Fruit fly (Drosophila melanogaster) whole organism, embryonic: Measurements from ENCODE around the gene Moca-cyp.
A peak's percentile ranks its signal among the peaks of the same experiment; 100 is the strongest.

ENCODE experiments used
- ATbp ChIP-seq: fragments of 200-800 bp; sonication (Bioruptor generic); optimal IDR thresholded peaks from 2 replicates; lab custom pipeline; 2017; ENCODE audit warnings: missing biosample characterization, mild to moderate bottlenecking, missing genetic modification characterization, missing genetic modification reagents
- Bteb2 ChIP-seq: fragments of 200-800 bp; sonication (Bioruptor generic); optimal IDR thresholded peaks from 2 replicates; lab custom pipeline; 2016; ENCODE audit warnings: missing biosample characterization, missing genetic modification characterization
- CG10147 ChIP-seq: fragments of 200-800 bp; sonication (Bioruptor generic); optimal IDR thresholded peaks from 2 replicates; lab custom pipeline; 2019; ENCODE audit warnings: missing biosample characterization, mild to moderate bottlenecking, missing genetic modification characterization, moderate library complexity
- CG10267 ChIP-seq: fragments of 200-800 bp; sonication (Bioruptor generic); optimal IDR thresholded peaks from 2 replicates; lab custom pipeline; 2018; ENCODE audit warnings: missing biosample characterization, mild to moderate bottlenecking, missing genetic modification characterization, moderate library complexity
- CG14014 ChIP-seq: fragments of 200-800 bp; sonication (Bioruptor generic); IDR thresholded peaks from 2 replicates; pipeline ENCODE4 v1.3.6; 2022; ENCODE audit warnings: missing biosample characterization, missing genetic modification characterization
- CG14965 ChIP-seq: fragments of 200-800 bp; sonication (Bioruptor generic); optimal IDR thresholded peaks from 2 replicates; lab custom pipeline; 2016; ENCODE audit warnings: missing biosample characterization, missing genetic modification characterization, borderline replicate concordance
- CG15073 ChIP-seq: fragments of 200-800 bp; sonication (Bioruptor generic); optimal IDR thresholded peaks from 2 replicates; lab custom pipeline; 2016; ENCODE audit warnings: missing biosample characterization, missing genetic modification characterization
- CG15269 ChIP-seq: fragments of 200-800 bp; sonication (Bioruptor generic); optimal IDR thresholded peaks from 2 replicates; lab custom pipeline; 2018; ENCODE audit warnings: missing biosample characterization, mild to moderate bottlenecking, missing genetic modification characterization, moderate library complexity
- CG16863 ChIP-seq: fragments of 200-800 bp; sonication (Bioruptor generic); optimal IDR thresholded peaks from 3 replicates; lab custom pipeline; 2016; ENCODE audit warnings: missing biosample characterization, missing genetic modification characterization
- CG17912 ChIP-seq: fragments of 200-800 bp; sonication (Bioruptor generic); optimal IDR thresholded peaks from 2 replicates; lab custom pipeline; 2018; ENCODE audit warnings: missing biosample characterization, mild to moderate bottlenecking, missing genetic modification characterization
- CG18619 ChIP-seq: fragments of 200-800 bp; sonication (Bioruptor generic); optimal IDR thresholded peaks from 3 replicates; lab custom pipeline; 2017; ENCODE audit warnings: missing biosample characterization, mild to moderate bottlenecking, missing genetic modification characterization
- CG2116 ChIP-seq: fragments of 200-800 bp; sonication (Bioruptor generic); optimal IDR thresholded peaks from 3 replicates; lab custom pipeline; 2018; ENCODE audit warnings: missing biosample characterization, mild to moderate bottlenecking, missing genetic modification characterization
- CG32767 ChIP-seq: fragments of 200-800 bp; sonication (Bioruptor generic); IDR thresholded peaks from 2 replicates; pipeline ENCODE4 v1.3.6; 2022; ENCODE audit warnings: missing biosample characterization, missing genetic modification characterization
- CG42726 ChIP-seq: fragments of 200-800 bp; sonication (Bioruptor generic); IDR thresholded peaks from 2 replicates; pipeline ENCODE4 v1.3.6; 2022; ENCODE audit warnings: missing biosample characterization, missing genetic modification characterization; ENCODE audit not compliant: partially characterized antibody
- CG4617 ChIP-seq: fragments of 200-800 bp; sonication (Bioruptor generic); optimal IDR thresholded peaks from 3 replicates; lab custom pipeline; 2016; ENCODE audit warnings: missing biosample characterization, missing genetic modification characterization, borderline replicate concordance
- CG4707 ChIP-seq: fragments of 200-800 bp; sonication (Bioruptor generic); optimal IDR thresholded peaks from 2 replicates; lab custom pipeline; 2018; ENCODE audit warnings: missing biosample characterization, mild to moderate bottlenecking, missing genetic modification characterization, moderate library complexity
- CG5180 ChIP-seq: fragments of 200-800 bp; sonication (Bioruptor generic); optimal IDR thresholded peaks from 3 replicates; lab custom pipeline; 2017; ENCODE audit warnings: missing biosample characterization, missing genetic modification characterization, mild to moderate bottlenecking, moderate library complexity, missing genetic modification reagents
- CG6683 ChIP-seq: fragments of 200-800 bp; sonication (Bioruptor generic); optimal IDR thresholded peaks from 2 replicates; lab custom pipeline; 2017; ENCODE audit warnings: missing biosample characterization, mild to moderate bottlenecking, missing genetic modification characterization, missing genetic modification reagents
- CG7271 ChIP-seq: fragments of 200-800 bp; sonication (Bioruptor generic); optimal IDR thresholded peaks from 2 replicates; lab custom pipeline; 2018; ENCODE audit warnings: missing biosample characterization, mild to moderate bottlenecking, missing genetic modification characterization, moderate library complexity
- CHES-1-like ChIP-seq: fragments of 200-800 bp; sonication (Bioruptor generic); optimal IDR thresholded peaks from 2 replicates; lab custom pipeline; 2016; ENCODE audit warnings: missing biosample characterization, missing genetic modification characterization
- CoRest ChIP-seq: fragments of 200-800 bp; sonication (Bioruptor generic); optimal IDR thresholded peaks from 3 replicates; lab custom pipeline; 2018; ENCODE audit warnings: missing biosample characterization, mild to moderate bottlenecking, missing genetic modification characterization, moderate library complexity
- D ChIP-seq, 2 experiments: fragments of 200-800 bp in 1 of 2; fragments of >200 bp in 1 of 2; sonication (Bioruptor generic) in 1 of 2; optimal IDR thresholded peaks; 2 replicates in 1 of 2; 3 replicates in 1 of 2; lab custom pipeline; 2017; ENCODE audit warnings: mild to moderate bottlenecking in 1 of 2, missing biosample characterization in 1 of 2, missing genetic modification characterization in 1 of 2, missing genetic modification reagents in 1 of 2
- Dp ChIP-seq: fragments of 200-800 bp; sonication (Bioruptor generic); optimal IDR thresholded peaks from 2 replicates; lab custom pipeline; 2018; ENCODE audit warnings: missing biosample characterization, mild to moderate bottlenecking, missing genetic modification characterization, moderate library complexity
- E2f2 ChIP-seq: fragments of 200-800 bp; sonication (Bioruptor generic); IDR thresholded peaks from 2 replicates; pipeline ENCODE4 v1.3.6; 2022; ENCODE audit warnings: missing biosample characterization, missing genetic modification characterization
- Fer3 ChIP-seq: fragments of 200-800 bp; sonication (Bioruptor generic); optimal IDR thresholded peaks from 2 replicates; lab custom pipeline; 2018; ENCODE audit warnings: missing biosample characterization, mild to moderate bottlenecking, missing genetic modification characterization, moderate library complexity
- H15 ChIP-seq: fragments of 200-800 bp; sonication (Bioruptor generic); IDR thresholded peaks from 3 replicates; pipeline ENCODE4 v1.3.6; 2022; ENCODE audit warnings: missing biosample characterization, missing genetic modification characterization
- Hey ChIP-seq: fragments of 200-800 bp; sonication (Bioruptor generic); optimal IDR thresholded peaks from 3 replicates; lab custom pipeline; 2018; ENCODE audit warnings: missing biosample characterization, mild to moderate bottlenecking, missing genetic modification characterization
- Hr51 ChIP-seq, 2 experiments: fragments of 200-800 bp; sonication (Bioruptor generic); optimal IDR thresholded peaks; 2 replicates in 1 of 2; 3 replicates in 1 of 2; lab custom pipeline; 2016 to 2018; ENCODE audit warnings: missing biosample characterization in 2 of 2, missing genetic modification characterization in 2 of 2, mild to moderate bottlenecking in 1 of 2, moderate library complexity in 1 of 2
- NK7.1 ChIP-seq: fragments of 200-800 bp; sonication (Bioruptor generic); optimal IDR thresholded peaks from 3 replicates; lab custom pipeline; 2016; ENCODE audit warnings: missing biosample characterization, missing genetic modification characterization
- Poxn ChIP-seq: fragments of 200-800 bp; sonication (Bioruptor generic); IDR thresholded peaks from 2 replicates; pipeline ENCODE4 v1.3.6; 2022; ENCODE audit warnings: missing biosample characterization, missing genetic modification characterization
- Sry-β ChIP-seq: fragments of 200-800 bp; sonication (Bioruptor generic); optimal IDR thresholded peaks from 2 replicates; lab custom pipeline; 2018; ENCODE audit warnings: missing biosample characterization, mild to moderate bottlenecking, missing genetic modification characterization, moderate library complexity
- az2 ChIP-seq: fragments of 200-800 bp; sonication (Bioruptor generic); optimal IDR thresholded peaks from 3 replicates; lab custom pipeline; 2016; ENCODE audit warnings: missing biosample characterization, missing genetic modification characterization
- corto ChIP-seq: fragments of 200-800 bp; sonication (Bioruptor generic); optimal IDR thresholded peaks from 2 replicates; lab custom pipeline; 2016; ENCODE audit warnings: missing biosample characterization, mild to moderate bottlenecking, missing genetic modification characterization, moderate library complexity
- dimm ChIP-seq: fragments of 200-800 bp; sonication (Bioruptor generic); IDR thresholded peaks from 2 replicates; pipeline ENCODE4 v1.3.6; 2022; ENCODE audit warnings: missing biosample characterization, missing genetic modification characterization
- dmrt99B ChIP-seq: fragments of 200-800 bp; sonication (Bioruptor generic); optimal IDR thresholded peaks from 2 replicates; lab custom pipeline; 2018; ENCODE audit warnings: missing biosample characterization, mild to moderate bottlenecking, missing genetic modification characterization, moderate library complexity
- ems ChIP-seq: fragments of 200-800 bp; sonication (Bioruptor generic); optimal IDR thresholded peaks from 3 replicates; lab custom pipeline; 2016; ENCODE audit warnings: missing biosample characterization, missing genetic modification characterization
- ftz-f1 ChIP-seq: fragments of 200-800 bp; sonication (Bioruptor generic); optimal IDR thresholded peaks from 2 replicates; lab custom pipeline; 2016; ENCODE audit warnings: missing biosample characterization, missing genetic modification characterization
- gce ChIP-seq: fragments of 200-800 bp; sonication (Bioruptor generic); IDR thresholded peaks from 3 replicates; pipeline ENCODE4 v1.3.6; 2022; ENCODE audit warnings: missing biosample characterization, missing genetic modification characterization
- h ChIP-seq: fragments of >200 bp; optimal IDR thresholded peaks from 2 replicates; lab custom pipeline; 2017
- hkb ChIP-seq, 2 experiments: fragments of 200-800 bp in 1 of 2; fragments of >200 bp in 1 of 2; sonication (Bioruptor generic) in 1 of 2; IDR thresholded peaks in 1 of 2; optimal IDR thresholded peaks in 1 of 2; 2 replicates each; pipeline versions ENCODE4 v1.3.6 to Lab custom; 2017 to 2022; ENCODE audit warnings: missing biosample characterization in 1 of 2, missing genetic modification characterization in 1 of 2
- ind ChIP-seq: fragments of 200-800 bp; sonication (Bioruptor generic); optimal IDR thresholded peaks from 3 replicates; lab custom pipeline; 2016; ENCODE audit warnings: missing biosample characterization, missing genetic modification characterization
- kah ChIP-seq: fragments of 200-800 bp; sonication (Bioruptor generic); optimal IDR thresholded peaks from 2 replicates; lab custom pipeline; 2018; ENCODE audit warnings: missing biosample characterization, mild to moderate bottlenecking, missing genetic modification characterization
- ranshi ChIP-seq: fragments of 200-800 bp; sonication (Bioruptor generic); IDR thresholded peaks from 2 replicates; pipeline ENCODE4 v1.3.6; 2022; ENCODE audit warnings: missing biosample characterization, missing genetic modification characterization
- repo ChIP-seq: fragments of 200-800 bp; sonication (Bioruptor generic); optimal IDR thresholded peaks from 2 replicates; lab custom pipeline; 2016; ENCODE audit warnings: missing biosample characterization, missing genetic modification characterization
- salm ChIP-seq: fragments of 200-800 bp; sonication (Bioruptor generic); optimal IDR thresholded peaks from 2 replicates; lab custom pipeline; 2018; ENCODE audit warnings: missing biosample characterization, mild to moderate bottlenecking, missing genetic modification characterization
- sens-2 ChIP-seq: fragments of 200-800 bp; sonication (Bioruptor generic); IDR thresholded peaks from 2 replicates; pipeline ENCODE4 v1.3.6; 2022; ENCODE audit warnings: missing biosample characterization, missing genetic modification characterization
- tio ChIP-seq: fragments of 200-800 bp; sonication (Bioruptor generic); optimal IDR thresholded peaks from 2 replicates; lab custom pipeline; 2017; ENCODE audit warnings: missing biosample characterization, missing genetic modification characterization, inconsistent platforms
- trh ChIP-seq: fragments of 200-800 bp; sonication (Bioruptor generic); optimal IDR thresholded peaks from 2 replicates; lab custom pipeline; 2016; ENCODE audit warnings: missing biosample characterization, missing genetic modification characterization

The Moca-cyp gene

DNA sequence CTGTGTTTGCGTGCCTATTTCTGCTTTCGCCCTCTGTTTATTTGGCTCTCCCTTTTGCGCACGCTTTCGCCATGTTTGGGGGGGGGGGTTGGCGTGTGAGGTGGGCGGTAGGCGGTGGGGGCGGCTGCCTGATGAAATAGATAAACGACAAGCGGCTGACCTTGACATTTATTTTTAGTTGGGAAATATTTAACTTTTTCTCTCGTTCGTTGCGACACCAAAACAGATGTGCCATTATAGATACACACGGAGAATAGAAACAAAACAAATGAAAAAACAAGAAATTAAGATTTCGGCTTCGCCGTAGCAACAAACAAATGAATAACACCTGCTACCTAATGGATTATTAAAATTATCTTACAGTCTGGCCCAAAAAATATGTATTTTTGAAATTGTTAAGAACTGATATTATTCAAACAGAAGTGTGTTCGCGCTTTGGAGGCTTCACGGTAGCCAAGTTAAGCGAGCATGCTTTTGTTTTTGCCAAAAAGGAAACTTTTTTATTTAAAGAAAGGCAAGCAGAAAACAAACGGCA lies 7.9 kb upstream of the Moca-cyp start (continued):
- TF ChIP-seq Hey (tag; lab: Kevin White, UChicago) (no peak), CoRest (tag; lab: Kevin White, UChicago) (peak; percentile 73), hkb (optimal IDR thresholded peaks at IDR 0.05; lab: Kevin White, UChicago) (no peak), hkb (GFP tag; IDR thresholded peaks at IDR 0.05; lab: Robert Waterston, UW) (peak; percentile 77), CG17912 (GFP tag; lab: Kevin White, UChicago) (no peak), Poxn (GFP tag; lab: Robert Waterston, UW) (no peak), CG32767 (peak; percentile 73; the same call in 1 of the 2 replicates), CG4707 (no peak), CG10267 (tag; lab: Kevin White, UChicago) (peak; percentile 36), CHES-1-like (GFP tag; lab: Kevin White, UChicago) (no peak), h (no peak), NK7.1 (GFP tag; lab: Kevin White, UChicago) (no peak), az2 (GFP tag; lab: Kevin White, UChicago) (peak; percentile 47), dmrt99B (tag; lab: Kevin White, UChicago) (peak; percentile 74), ind (GFP tag; lab: Kevin White, UChicago) (peak; percentile 56), corto (GFP tag; lab: Kevin White, UChicago) (no peak), E2f2 (peak; percentile 51; the same call in 1 of the 2 replicates), ems (GFP tag; lab: Kevin White, UChicago) (peak; percentile 35), tio (GFP tag; lab: Kevin White, UChicago) (peak; percentile 41), salm (no peak), CG42726 (GFP tag; lab: Robert Waterston, UW) (0 out of 2 replicates have a peak, but pooled peaks have one; percentile 15), CG16863 (peak; percentile 33), CG5180 (GFP tag; lab: Kevin White, UChicago) (no peak), repo (no peak), D (optimal IDR thresholded peaks at IDR 0.05; lab: Kevin White, UChicago) (no peak), D (GFP tag; optimal IDR thresholded peaks at IDR 0.05; lab: Kevin White, UChicago) (no peak), CG15269 (tag; lab: Kevin White, UChicago) (peak; percentile 82), CG14965 (no peak), CG7271 (tag; lab: Kevin White, UChicago) (no peak), sens-2 (GFP tag; lab: Robert Waterston, UW) (peak; percentile 25; the same call in 1 of the 2 replicates), ATbp (GFP tag; lab: Kevin White, UChicago) (peak; percentile 31), CG14014 (peak; percentile 43; the same call in 1 of the 2 replicates), ranshi (GFP tag; lab: Robert Waterston, UW) (0 out of 2 replicates have a peak, but pooled peaks have one; percentile 60), CG4617 (GFP tag; lab: Kevin White, UChicago) (no peak), Bteb2 (GFP tag; lab: Kevin White, UChicago) (peak; percentile 47), ftz-f1 (GFP tag; lab: Kevin White, UChicago) (no peak), CG18619 (GFP tag; lab: Kevin White, UChicago) (peak; percentile 66), CG10147 (peak; percentile 63), CG2116 (no peak), Fer3 (tag; lab: Kevin White, UChicago) (peak; percentile 64), gce (GFP tag; lab: Robert Waterston, UW) (peak; percentile 37; the same call in 1 of the 3 replicates), kah (GFP tag; lab: Kevin White, UChicago) (peak; percentile 61), Sry-β (no peak), H15 (GFP tag; lab: Robert Waterston, UW) (0 out of 3 replicates have a peak, but pooled peaks have one; percentile 29), CG6683 (peak; percentile 48), Hr51 (GFP tag; optimal IDR thresholded peaks at IDR 0.05; lab: Kevin White, UChicago) (peak in 1 of 2 experiments; percentile 73), dimm (GFP tag; lab: Robert Waterston, UW) (no peak), CG15073 (GFP tag; lab: Kevin White, UChicago) (no peak), trh (no peak), Dp (GFP tag; lab: Kevin White, UChicago) (no peak)
